Worm (Caenorhabditis elegans): ENCODE measurements around the gene F38E11.9.

Gene F38E11.9

ce11 chrIV:9444417-9445026 is 682 bp upstream of the F38E11.9 start (continued):
- TF ChIP-seq sptf-2 (GFP tag; optimal IDR thresholded peaks at IDR 0.05) (peak; percentile 61), nhr-90 (tag; optimal IDR thresholded peaks at IDR 0.05) (peak; percentile 42), F33H1.4 (GFP tag; IDR thresholded peaks at IDR 0.05) (peak; percentile 71), hsf-1 (GFP tag; IDR thresholded peaks at IDR 0.05) (peak; percentile 57; the same call in 1 of the 2 replicates), athp-1 (tag; optimal IDR thresholded peaks at IDR 0.05) (peak; percentile 45), unc-130 (GFP tag; optimal IDR thresholded peaks at IDR 0.05) (peak; percentile 48), xnd-1 (tag; optimal IDR thresholded peaks at IDR 0.05) (peak; percentile 32), ceh-58 (GFP tag; IDR thresholded peaks at IDR 0.05) (0 out of 2 replicates have a peak, but pooled peaks have one; percentile 14), ceh-79 (tag; optimal IDR thresholded peaks at IDR 0.05) (no peak), hmg-1.2 (GFP tag; IDR thresholded peaks at IDR 0.05) (peak; percentile 92), F23B12.7 (tag; optimal IDR thresholded peaks at IDR 0.05; ENCODE audit: insufficient read depth) (peak; percentile 95), dpff-1 (tag; optimal IDR thresholded peaks at IDR 0.05) (peak; percentile 22), ztf-26 (tag; optimal IDR thresholded peaks at IDR 0.05) (peak; percentile 63), cebp-1 (GFP tag; IDR thresholded peaks at IDR 0.05) (no peak), cebp-1 (tag; optimal IDR thresholded peaks at IDR 0.05) (peak; percentile 85), fkh-3 (tag; optimal IDR thresholded peaks at IDR 0.05) (no peak), C17E4.6 (GFP tag; IDR thresholded peaks at IDR 0.05) (peak; percentile 65), pbrm-1 (GFP tag; IDR thresholded peaks at IDR 0.05) (peak; percentile 95), F55B11.4 (tag; optimal IDR thresholded peaks at IDR 0.05; ENCODE audit: borderline replicate concordance, insufficient read depth) (no peak), ZK185.1 (tag; optimal IDR thresholded peaks at IDR 0.05; ENCODE audit: poor library complexity, severe bottlenecking) (peak; percentile 81), lsl-1 (GFP tag; optimal IDR thresholded peaks at IDR 0.05) (peak; percentile 74), efl-1 (GFP tag; optimal IDR thresholded peaks at IDR 0.05) (peak; percentile 47), Y53G8AR.9 (GFP tag; conservative IDR thresholded peaks at IDR 0.05) (peak; percentile 79), let-526 (GFP tag; IDR thresholded peaks at IDR 0.05) (peak; percentile 77), somi-1 (GFP tag; optimal IDR thresholded peaks at IDR 0.05) (peak; percentile 61), ztf-25 (GFP tag; IDR thresholded peaks at IDR 0.05) (0 out of 2 replicates have a peak, but pooled peaks have one; percentile 10), repo-1 (tag; optimal IDR thresholded peaks at IDR 0.05) (peak; percentile 88), ztf-18 (tag; optimal IDR thresholded peaks at IDR 0.05) (peak; percentile 69), lir-1 (GFP tag; conservative IDR thresholded peaks at IDR 0.05) (peak; percentile 76), nfya-1 (tag; optimal IDR thresholded peaks at IDR 0.05; ENCODE audit: borderline replicate concordance, insufficient read depth) (no peak), Y56A3A.18 (GFP tag; IDR thresholded peaks at IDR 0.05) (0 out of 2 replicates have a peak, but pooled peaks have one; percentile 63), hrde-1 (tag; optimal IDR thresholded peaks at IDR 0.05; ENCODE audit: borderline replicate concordance) (peak; percentile 31), snpc-4 (GFP tag; optimal IDR thresholded peaks at IDR 0.05) (peak; percentile 98), snpc-4 (tag; optimal IDR thresholded peaks at IDR 0.05) (peak; percentile 99), zfh-2 (GFP tag; conservative IDR thresholded peaks at IDR 0.05) (no peak), dox-1 (GFP tag; IDR thresholded peaks at IDR 0.05) (peak; percentile 96), egrh-3 (GFP tag; IDR thresholded peaks at IDR 0.05) (peak; percentile 78), snpc-3.4 (tag; optimal IDR thresholded peaks at IDR 0.05) (peak; percentile 95), nhr-27 (tag; optimal IDR thresholded peaks at IDR 0.05) (no peak), F39B2.1 (GFP tag; IDR thresholded peaks at IDR 0.05) (no peak), attf-6 (GFP tag; IDR thresholded peaks at IDR 0.05) (peak; percentile 91), lsy-27 (tag; optimal IDR thresholded peaks at IDR 0.05; ENCODE audit: borderline replicate concordance, insufficient read depth) (no peak), akir-1 (GFP tag; optimal IDR thresholded peaks at IDR 0.05) (no peak), ekl-4 (GFP tag; IDR thresholded peaks at IDR 0.05) (peak; percentile 91), bed-2 (GFP tag; IDR thresholded peaks at IDR 0.05) (0 out of 2 replicates have a peak, but pooled peaks have one; percentile 11), nhr-80 (tag; optimal IDR thresholded peaks at IDR 0.05) (peak; percentile 85), lin-35 (GFP tag; optimal IDR thresholded peaks at IDR 0.05) (peak in 1 of 3 experiments; percentile 81)
